Worm (Caenorhabditis elegans) whole organism, late embryonic: ENCODE data around the gene clec-45.

Experiments used
- ceh-2 ChIP-seq: sonication (generic microtip); optimal IDR thresholded peaks from 2 replicates; lab custom pipeline; 2016; ENCODE audit warnings: missing genotype, missing genetic modification characterization, missing compliant biosample characterization
- ceh-9 ChIP-seq: sonication (generic microtip); optimal IDR thresholded peaks from 2 replicates; lab custom pipeline; 2016; ENCODE audit warnings: mild to moderate bottlenecking, missing genetic modification characterization, inconsistent platforms, missing compliant biosample characterization
- che-1 ChIP-seq: sonication (generic microtip); optimal IDR thresholded peaks from 2 replicates; lab custom pipeline; 2016; ENCODE audit warnings: mild to moderate bottlenecking, missing genetic modification characterization, missing compliant biosample characterization
- elt-2 ChIP-seq: sonication (generic microtip); optimal IDR thresholded peaks from 2 replicates; lab custom pipeline; 2016; ENCODE audit warnings: missing genetic modification reagents, missing genetic modification characterization, missing compliant biosample characterization
- fkh-6 ChIP-seq: sonication (generic microtip); optimal IDR thresholded peaks from 2 replicates; lab custom pipeline; 2016; ENCODE audit warnings: missing genetic modification characterization, missing compliant biosample characterization
- hlh-30 ChIP-seq: sonication (generic microtip); optimal IDR thresholded peaks from 2 replicates; lab custom pipeline; 2017; ENCODE audit warnings: antibody characterized with exemption, missing genetic modification characterization, missing compliant biosample characterization; ENCODE audit not compliant: insufficient read depth
- hlh-6 ChIP-seq: sonication (generic microtip); optimal IDR thresholded peaks from 2 replicates; lab custom pipeline; 2016; ENCODE audit warnings: missing genotype, missing genetic modification characterization, missing compliant biosample characterization
- lim-6 ChIP-seq: sonication (generic microtip); optimal IDR thresholded peaks from 2 replicates; lab custom pipeline; 2016; ENCODE audit warnings: missing genetic modification characterization, missing compliant biosample characterization
- nfya-1 ChIP-seq: sonication (generic microtip); optimal IDR thresholded peaks from 2 replicates; lab custom pipeline; 2017; ENCODE audit warnings: missing genetic modification characterization, mild to moderate bottlenecking, missing compliant biosample characterization, antibody characterized with exemption, moderate library complexity
- nhr-11 ChIP-seq: fragments of 150-350 bp; optimal IDR thresholded peaks from 2 replicates; lab custom pipeline; 2014; ENCODE audit warnings: missing biosample characterization, missing genetic modification characterization
- pag-3 ChIP-seq: sonication (generic microtip); optimal IDR thresholded peaks from 2 replicates; lab custom pipeline; 2016; ENCODE audit warnings: missing compliant biosample characterization, missing genetic modification characterization, borderline replicate concordance
- pha-4 ChIP-seq: fragments of 150-350 bp; optimal IDR thresholded peaks from 2 replicates; lab custom pipeline; 2018; ENCODE audit warnings: missing biosample characterization, missing genetic modification reagents, missing genetic modification characterization

ce11 chrV:7639356-7639755, 1.5 kb downstream of the clec-45 start:
- TF ChIP-seq ceh-2 (tag; lab: Kevin White, UChicago) = no peak
- TF ChIP-seq pag-3 = no peak
- TF ChIP-seq elt-2 (tag; lab: Kevin White, UChicago) = no peak
- TF ChIP-seq hlh-6 = no peak
- no peak for TF ChIP-seq nhr-11 (tag; lab: Kevin White, UChicago)
- no peak for TF ChIP-seq ceh-9 (tag; lab: Kevin White, UChicago)
- no peak for TF ChIP-seq nfya-1
- TF ChIP-seq fkh-6 = no peak
- no peak for TF ChIP-seq hlh-30 (tag; lab: Kevin White, UChicago)
- no peak for TF ChIP-seq che-1 (tag; lab: Kevin White, UChicago)
- TF ChIP-seq pha-4 (tag; lab: Kevin White, UChicago) = no peak
- no peak for TF ChIP-seq lim-6
